Worm (Caenorhabditis elegans) whole organism, midembryonic: ENCODE results near the gene C54E4.5.

Experiments
- T22C8.4 ChIP-seq: fragments of 200-800 bp; sonication (Bioruptor generic); IDR thresholded peaks from 2 replicates; pipeline ENCODE4 v1.3.6; 2022; ENCODE audit warnings: missing genetic modification characterization, missing compliant biosample characterization
- cog-1 ChIP-seq: sonication (generic microtip); optimal IDR thresholded peaks from 2 replicates; lab custom pipeline; 2016; ENCODE audit warnings: missing genetic modification characterization, missing compliant biosample characterization
- flt-1 ChIP-seq: fragments of 200-800 bp; sonication (Bioruptor generic); IDR thresholded peaks from 2 replicates; pipeline ENCODE4 v1.3.6; 2022; ENCODE audit warnings: missing genetic modification characterization, missing compliant biosample characterization
- tab-1 ChIP-seq: fragments of 200-800 bp; sonication (Bioruptor generic); IDR thresholded peaks from 2 replicates; pipeline ENCODE4 v1.3.6; 2022; ENCODE audit warnings: missing genetic modification characterization, missing compliant biosample characterization

DNA sequence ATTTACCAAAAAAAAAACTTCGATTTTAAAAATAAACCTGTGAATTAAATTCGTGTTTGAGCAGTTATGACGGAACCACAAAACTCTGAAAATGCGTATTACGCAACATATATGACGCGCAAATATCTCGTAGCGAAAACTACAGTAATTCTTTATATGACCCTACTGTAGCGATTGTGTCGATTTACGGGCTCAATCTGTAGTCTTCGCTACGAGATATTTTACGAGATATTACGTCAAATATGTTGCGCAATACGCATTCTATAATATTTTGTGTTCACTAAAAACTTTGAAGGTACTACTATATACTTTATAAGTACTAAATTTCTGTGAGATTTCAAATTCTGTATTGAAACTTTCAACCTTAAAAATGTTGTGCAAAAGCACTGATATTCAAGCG is 11.6 kb downstream of the C54E4.5 start:
- TF ChIP-seq flt-1 (GFP tag; lab: Robert Waterston, UW) (no peak), tab-1 (GFP tag; lab: Robert Waterston, UW) (no peak), T22C8.4 (GFP tag; lab: Robert Waterston, UW) (no peak), cog-1 (tag; lab: Kevin White, UChicago) (no peak)
